Worm (Caenorhabditis elegans) whole organism, early embryonic: ENCODE measurements around the gene M02E1.3.
"Not testable (repeated sequence)": the region's sequence is repeated elsewhere in the genome, so short reads cannot be mapped to it uniquely, and the experiment has no call there.

ENCODE experiments used
- F13C5.2 ChIP-seq: sonication (generic microtip); optimal IDR thresholded peaks from 2 replicates; lab custom pipeline; 2017; ENCODE audit warnings: mild to moderate bottlenecking, missing genetic modification characterization, inconsistent platforms, missing compliant biosample characterization
- aly-1 ChIP-seq: sonication (generic microtip); optimal IDR thresholded peaks from 2 replicates; lab custom pipeline; 2016; ENCODE audit warnings: missing genetic modification characterization, missing compliant biosample characterization
- ama-1 ChIP-seq: fragments of 150-350 bp; optimal IDR thresholded peaks from 2 replicates; lab custom pipeline; 2014
- ceh-36 ChIP-seq: sonication (generic microtip); optimal IDR thresholded peaks from 2 replicates; lab custom pipeline; 2016; ENCODE audit warnings: missing genetic modification characterization, inconsistent platforms, missing compliant biosample characterization
- ets-7 ChIP-seq: sonication (generic microtip); optimal IDR thresholded peaks from 2 replicates; lab custom pipeline; 2016; ENCODE audit warnings: missing genotype, missing genetic modification characterization, missing compliant biosample characterization
- hmbx-1 ChIP-seq: sonication (generic microtip); optimal IDR thresholded peaks from 2 replicates; lab custom pipeline; 2016; ENCODE audit warnings: mild to moderate bottlenecking, missing genetic modification characterization, missing compliant biosample characterization
- hmg-4 ChIP-seq: fragments of 200-800 bp; sonication (Bioruptor generic); optimal IDR thresholded peaks from 2 replicates; lab custom pipeline; 2018; ENCODE audit warnings: mild to moderate bottlenecking, missing genetic modification characterization, missing compliant biosample characterization
- pes-1 ChIP-seq: fragments of 200-800 bp; sonication (Bioruptor generic); IDR thresholded peaks from 2 replicates; pipeline ENCODE4 v1.3.6; 2022; ENCODE audit warnings: missing genetic modification reagents, missing genetic modification characterization, missing compliant biosample characterization
- scrt-1 ChIP-seq: fragments of 200-800 bp; sonication (Bioruptor generic); IDR thresholded peaks from 2 replicates; pipeline ENCODE4 v1.3.6; 2022; ENCODE audit warnings: missing genetic modification characterization, missing compliant biosample characterization
- tbx-11 ChIP-seq: fragments of 200-800 bp; sonication (Bioruptor generic); IDR thresholded peaks from 2 replicates; pipeline ENCODE4 v1.3.6; 2022; ENCODE audit warnings: missing genetic modification characterization, missing compliant biosample characterization

DNA sequence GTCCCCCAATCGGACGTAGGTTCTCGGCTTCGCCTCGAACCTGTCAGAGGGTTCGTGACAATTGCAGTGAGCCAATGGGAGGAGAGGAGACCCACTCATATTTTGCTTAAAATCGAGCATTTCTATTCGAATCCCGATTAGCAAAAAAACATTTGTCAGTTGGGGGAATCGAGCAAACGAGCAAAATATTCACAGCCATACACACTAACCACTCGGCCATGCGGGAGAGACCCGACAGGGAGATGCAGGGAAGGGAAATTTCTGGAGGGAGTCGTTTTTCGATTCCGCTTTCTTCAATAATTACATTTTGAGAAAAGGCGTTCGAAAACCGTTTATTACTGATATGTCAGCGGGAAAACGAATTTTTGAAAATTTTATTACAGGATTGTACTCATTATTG is 29.1 kb downstream of the M02E1.3 start:
- TF ChIP-seq hmg-4 (GFP tag; lab: Kevin White, UChicago); ets-7; ama-1 (lab: Kevin White, UChicago); aly-1 (tag; lab: Kevin White, UChicago); hmbx-1 (tag; lab: Kevin White, UChicago); F13C5.2 (tag; lab: Kevin White, UChicago): not testable (repeated sequence)
- peak; percentile 93 for TF ChIP-seq pes-1
- peak; percentile 91 for TF ChIP-seq scrt-1 (GFP tag; lab: Robert Waterston, UW)
- peak; percentile 87 for TF ChIP-seq tbx-11 (GFP tag; lab: Robert Waterston, UW)
- peak; percentile 18 for TF ChIP-seq ceh-36 (tag; lab: Kevin White, UChicago)
